Fruit fly (Drosophila melanogaster) whole organism, wandering third instar larva: Measurements from ENCODE around the gene hay.
A peak's percentile ranks its signal among the peaks of the same experiment; 100 is the strongest.

Experiments
- Abd-B ChIP-seq: fragments of >200 bp; optimal IDR thresholded peaks from 2 replicates; lab custom pipeline; 2017; ENCODE audit warnings: missing biosample characterization, missing genetic modification characterization
- CG32264 ChIP-seq: fragments of 200-800 bp; sonication (Bioruptor generic); optimal IDR thresholded peaks from 2 replicates; lab custom pipeline; 2016; ENCODE audit warnings: missing biosample characterization, missing genetic modification characterization
- CG9705 ChIP-seq: fragments of 200-800 bp; sonication (Bioruptor generic); optimal IDR thresholded peaks from 2 replicates; lab custom pipeline; 2018; ENCODE audit warnings: missing biosample characterization, mild to moderate bottlenecking, missing genetic modification characterization
- CrebA ChIP-seq: fragments of 200-800 bp; sonication (Bioruptor generic); optimal IDR thresholded peaks from 2 replicates; lab custom pipeline; 2016; ENCODE audit warnings: missing biosample characterization, mild to moderate bottlenecking, missing genetic modification characterization, borderline replicate concordance
- Dfd ChIP-seq: fragments of >200 bp; optimal IDR thresholded peaks from 2 replicates; lab custom pipeline; 2017; ENCODE audit warnings: missing biosample characterization, missing genetic modification characterization
- Dif ChIP-seq: fragments of 200-275, 200-300 bp; sonication (Bioruptor generic); optimal IDR thresholded peaks from 2 replicates; lab custom pipeline; 2018; ENCODE audit warnings: missing biosample characterization, missing genetic modification characterization; ENCODE audit not compliant: partially characterized antibody
- GATAd ChIP-seq: sonication (Bioruptor generic); optimal IDR thresholded peaks from 2 replicates; lab custom pipeline; 2016; ENCODE audit warnings: missing biosample characterization, missing genetic modification characterization
- HLH106 ChIP-seq: fragments of 200-800 bp; optimal IDR thresholded peaks from 3 replicates; lab custom pipeline; 2019; ENCODE audit warnings: missing biosample characterization, mild to moderate bottlenecking, missing genetic modification characterization, moderate library complexity
- Hnf4 ChIP-seq: fragments of 200-800 bp; sonication (Bioruptor generic); optimal IDR thresholded peaks from 2 replicates; lab custom pipeline; 2016; ENCODE audit warnings: missing biosample characterization, mild to moderate bottlenecking, missing genetic modification characterization
- Hr78 ChIP-seq: fragments of >200 bp; optimal IDR thresholded peaks from 2 replicates; lab custom pipeline; 2017; ENCODE audit warnings: missing biosample characterization, missing genetic modification characterization
- Hr83 ChIP-seq: fragments of 200-300 bp; sonication (Bioruptor generic); optimal IDR thresholded peaks from 2 replicates; lab custom pipeline; 2016; ENCODE audit warnings: missing biosample characterization, mild to moderate bottlenecking, missing genetic modification characterization, moderate library complexity; ENCODE audit not compliant: poor library complexity, severe bottlenecking
- Jra ChIP-seq: sonication (Bioruptor generic); optimal IDR thresholded peaks from 2 replicates; lab custom pipeline; 2016; ENCODE audit warnings: missing biosample characterization, missing genetic modification characterization
- Mio ChIP-seq: sonication (Bioruptor generic); optimal IDR thresholded peaks from 2 replicates; lab custom pipeline; 2016; ENCODE audit warnings: missing biosample characterization, missing genetic modification characterization
- Myc ChIP-seq: fragments of >200 bp; optimal IDR thresholded peaks from 2 replicates; lab custom pipeline; 2017
- N ChIP-seq: fragments of >200 bp; optimal IDR thresholded peaks from 2 replicates; lab custom pipeline; 2018; ENCODE audit warnings: missing biosample characterization, missing external identifiers, missing genetic modification characterization
- OdsH ChIP-seq: fragments of 200-800 bp; sonication (Bioruptor generic); optimal IDR thresholded peaks from 2 replicates; lab custom pipeline; 2016; ENCODE audit warnings: missing biosample characterization, mild to moderate bottlenecking, missing genetic modification characterization
- Rel ChIP-seq, 2 experiments: fragments of 200-800 bp; sonication (Bioruptor generic) in 1 of 2; optimal IDR thresholded peaks; 2 replicates in 1 of 2; 3 replicates in 1 of 2; lab custom pipeline; 2016 to 2019; ENCODE audit warnings: mild to moderate bottlenecking in 2 of 2, missing biosample characterization in 2 of 2, missing genetic modification characterization in 2 of 2, moderate library complexity in 1 of 2
- Sp1 ChIP-seq: fragments of 200-800 bp; sonication (Bioruptor generic); optimal IDR thresholded peaks from 3 replicates; lab custom pipeline; 2019; ENCODE audit warnings: missing biosample characterization, mild to moderate bottlenecking, missing genetic modification characterization, moderate library complexity
- Vsx2 ChIP-seq: fragments of 200-300, 225-300 bp; sonication (Bioruptor generic); optimal IDR thresholded peaks from 2 replicates; lab custom pipeline; 2018; ENCODE audit warnings: missing biosample characterization, missing genetic modification characterization; ENCODE audit not compliant: partially characterized antibody
- br ChIP-seq: fragments of 200-800 bp; sonication (Bioruptor generic); optimal IDR thresholded peaks from 2 replicates; lab custom pipeline; 2016; ENCODE audit warnings: missing biosample characterization, missing genetic modification characterization
- brk ChIP-seq: fragments of 200-800 bp; sonication (Bioruptor generic); optimal IDR thresholded peaks from 2 replicates; lab custom pipeline; 2016; ENCODE audit warnings: missing biosample characterization, mild to moderate bottlenecking, missing genetic modification characterization
- dl ChIP-seq, 2 experiments: fragments of 175-275, 200-275 bp in 1 of 2; fragments of 200-275 bp in 1 of 2; sonication (Bioruptor generic); optimal IDR thresholded peaks; lab custom pipeline; 2018; ENCODE audit warnings: mild to moderate bottlenecking in 2 of 2, missing biosample characterization in 2 of 2, missing genetic modification characterization in 2 of 2, moderate library complexity in 2 of 2; ENCODE audit not compliant: partially characterized antibody in 2 of 2, insufficient read depth in 1 of 2
- dmrt93B ChIP-seq: fragments of 200-800 bp; sonication (Bioruptor generic); optimal IDR thresholded peaks from 2 replicates; lab custom pipeline; 2018; ENCODE audit warnings: missing biosample characterization, mild to moderate bottlenecking, missing genetic modification characterization
- dsf ChIP-seq: sonication (Bioruptor generic); optimal IDR thresholded peaks from 2 replicates; lab custom pipeline; 2016; ENCODE audit warnings: missing biosample characterization, missing genetic modification characterization, borderline replicate concordance
- ey ChIP-seq: fragments of 200-800 bp; sonication (Bioruptor generic); optimal IDR thresholded peaks from 2 replicates; lab custom pipeline; 2016; ENCODE audit warnings: missing biosample characterization, missing genetic modification characterization
- foxo ChIP-seq, 2 experiments: fragments of 200-800 bp; sonication (Bioruptor generic); optimal IDR thresholded peaks; 2 replicates in 1 of 2; 3 replicates in 1 of 2; lab custom pipeline; 2016 to 2017; ENCODE audit warnings: missing biosample characterization in 2 of 2, missing genetic modification characterization in 2 of 2
- fru ChIP-seq: fragments of 200-800 bp; sonication (Bioruptor generic); optimal IDR thresholded peaks from 3 replicates; lab custom pipeline; 2016; ENCODE audit warnings: missing biosample characterization, mild to moderate bottlenecking, missing genetic modification characterization
- h ChIP-seq: fragments of 200-800 bp; sonication (Bioruptor generic); optimal IDR thresholded peaks from 3 replicates; lab custom pipeline; 2016; ENCODE audit warnings: missing biosample characterization, mild to moderate bottlenecking, missing genetic modification characterization
- jim ChIP-seq: fragments of 175-275, 200-325 bp; sonication (Bioruptor generic); optimal IDR thresholded peaks from 2 replicates; lab custom pipeline; 2016; ENCODE audit warnings: missing biosample characterization, mild to moderate bottlenecking, missing genetic modification characterization
- lola ChIP-seq: fragments of >200 bp; optimal IDR thresholded peaks from 2 replicates; lab custom pipeline; 2017; ENCODE audit warnings: missing biosample characterization, missing genetic modification characterization
- pan ChIP-seq: fragments of >200 bp; optimal IDR thresholded peaks from 2 replicates; lab custom pipeline; 2017
- psq ChIP-seq: fragments of 200-800 bp; sonication (Bioruptor generic); optimal IDR thresholded peaks from 3 replicates; lab custom pipeline; 2017; ENCODE audit warnings: missing biosample characterization, mild to moderate bottlenecking, missing genetic modification characterization, moderate library complexity
- rgr ChIP-seq: fragments of 200-800 bp; sonication (Bioruptor generic); optimal IDR thresholded peaks from 3 replicates; lab custom pipeline; 2016; ENCODE audit warnings: missing biosample characterization, mild to moderate bottlenecking, missing genetic modification characterization
- sage ChIP-seq: fragments of 200-800 bp; sonication (Bioruptor generic); optimal IDR thresholded peaks from 2 replicates; lab custom pipeline; 2016; ENCODE audit warnings: missing biosample characterization, mild to moderate bottlenecking, missing genetic modification characterization
- sv ChIP-seq: fragments of 200-800 bp; sonication (Bioruptor generic); optimal IDR thresholded peaks from 3 replicates; lab custom pipeline; 2016; ENCODE audit warnings: missing biosample characterization, missing genetic modification characterization
- tai ChIP-seq: sonication (Bioruptor generic); optimal IDR thresholded peaks from 2 replicates; lab custom pipeline; 2016; ENCODE audit warnings: missing biosample characterization, missing genetic modification characterization
- usp ChIP-seq: fragments of >200 bp; optimal IDR thresholded peaks from 2 replicates; lab custom pipeline; 2017; ENCODE audit warnings: missing biosample characterization, missing genetic modification characterization
- woc ChIP-seq: sonication (Bioruptor generic); optimal IDR thresholded peaks from 2 replicates; lab custom pipeline; 2016; ENCODE audit warnings: missing biosample characterization, mild to moderate bottlenecking, missing genetic modification characterization

Gene hay

DNA sequence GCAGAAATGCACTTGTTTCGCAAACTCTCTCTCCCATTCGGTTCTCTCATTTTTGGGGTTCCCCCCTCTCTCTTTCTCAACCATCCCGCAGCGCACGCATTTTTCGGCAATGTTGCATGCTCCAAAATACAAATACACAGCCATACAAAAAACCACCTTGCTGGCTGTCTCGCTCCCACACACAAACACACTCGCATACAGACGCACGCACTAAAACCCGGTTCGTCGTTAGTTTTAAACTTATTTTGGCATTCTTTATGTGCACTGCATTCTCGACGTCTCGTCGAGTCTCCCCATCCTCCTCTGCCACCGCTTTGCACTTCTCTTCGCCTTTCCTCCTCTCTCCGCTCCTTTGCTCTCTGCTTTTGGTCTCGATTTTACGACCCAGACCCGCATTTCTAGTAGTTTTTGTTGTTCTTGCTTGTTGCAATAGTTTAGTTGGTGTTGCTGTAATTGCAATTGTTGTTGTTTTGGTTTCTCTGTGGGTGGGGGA lies 35.7 kb downstream of the hay start:
- TF ChIP-seq Dfd (GFP tag; lab: Kevin White, UChicago) (no peak), woc (GFP tag; lab: Kevin White, UChicago) (no peak), Dif (GFP tag; lab: Kevin White, UChicago) (peak; percentile 68), Hnf4 (GFP tag; lab: Kevin White, UChicago) (no peak), psq (GFP tag; lab: Kevin White, UChicago) (peak; percentile 95), CrebA (GFP tag; lab: Kevin White, UChicago) (no peak), fru (no peak), pan (lab: Kevin White, UChicago) (no peak), Rel (GFP tag; optimal IDR thresholded peaks at IDR 0.05; lab: Kevin White, UChicago) (no peak), Rel (tag; optimal IDR thresholded peaks at IDR 0.05; lab: Kevin White, UChicago) (peak; percentile 93), CG32264 (GFP tag; lab: Kevin White, UChicago) (no peak), sv (GFP tag; lab: Kevin White, UChicago) (no peak), N (GFP tag; lab: Kevin White, UChicago) (no peak), lola (GFP tag; lab: Kevin White, UChicago) (no peak), GATAd (GFP tag; lab: Kevin White, UChicago) (no peak), Hr83 (no peak), foxo (GFP tag; optimal IDR thresholded peaks at IDR 0.05; lab: Kevin White, UChicago) (no peak), Hr78 (GFP tag; lab: Kevin White, UChicago) (no peak), dmrt93B (GFP tag; lab: Kevin White, UChicago) (no peak)

DNA sequence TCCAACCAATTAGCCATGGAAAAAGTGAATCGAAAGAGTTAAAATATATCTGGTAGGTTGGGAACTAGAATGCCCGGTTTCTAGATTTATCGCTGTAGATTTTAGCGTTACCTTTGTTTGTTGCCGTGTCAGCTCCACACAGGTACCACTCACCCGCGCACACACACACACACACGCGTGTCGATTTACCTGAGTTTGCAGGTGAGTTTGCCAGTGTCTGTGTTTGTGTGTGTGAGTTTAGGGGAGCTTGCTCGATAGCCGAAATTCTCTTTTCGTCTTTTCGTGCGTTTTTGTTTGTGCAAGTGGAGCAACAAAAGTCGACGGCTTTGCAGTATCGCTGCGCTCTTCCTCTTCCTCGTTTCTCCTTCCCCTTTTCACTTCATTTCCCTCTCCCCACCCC lies 36.5 kb downstream of the hay start:
- peak; percentile 14 for TF ChIP-seq fru
- TF ChIP-seq rgr (GFP tag; lab: Kevin White, UChicago), result no peak
- TF ChIP-seq Vsx2 (GFP tag; lab: Kevin White, UChicago), result no peak
- no peak for TF ChIP-seq Mio (GFP tag; lab: Kevin White, UChicago)
- TF ChIP-seq sv (GFP tag; lab: Kevin White, UChicago), result no peak
- no peak for TF ChIP-seq Hr78 (GFP tag; lab: Kevin White, UChicago)
- TF ChIP-seq ey (GFP tag; lab: Kevin White, UChicago), result no peak
- TF ChIP-seq dl (GFP tag; optimal IDR thresholded peaks at IDR 0.05; lab: Kevin White, UChicago; ENCODE audit: insufficient read depth in 1 of 2, partially characterized antibody in 2 of 2), result no peak
- TF ChIP-seq CG32264 (GFP tag; lab: Kevin White, UChicago), result no peak
- no peak for TF ChIP-seq br (GFP tag; lab: Kevin White, UChicago)
- no peak for TF ChIP-seq GATAd (GFP tag; lab: Kevin White, UChicago)
- no peak for TF ChIP-seq tai (GFP tag; lab: Kevin White, UChicago)
- no peak for TF ChIP-seq usp
- peak; percentile 29 for TF ChIP-seq psq (GFP tag; lab: Kevin White, UChicago)
- TF ChIP-seq OdsH, result peak; percentile 15
- no peak for TF ChIP-seq Abd-B (GFP tag; lab: Kevin White, UChicago)
- TF ChIP-seq Myc, result no peak
- no peak for TF ChIP-seq sage (GFP tag; lab: Kevin White, UChicago)
- TF ChIP-seq Dfd (GFP tag; lab: Kevin White, UChicago), result peak; percentile 38
- TF ChIP-seq CG9705 (GFP tag; lab: Kevin White, UChicago), result no peak
- TF ChIP-seq dsf, result no peak
- no peak for TF ChIP-seq dmrt93B (GFP tag; lab: Kevin White, UChicago)
- no peak for TF ChIP-seq Sp1 (GFP tag; lab: Kevin White, UChicago)
- no peak for TF ChIP-seq Hnf4 (GFP tag; lab: Kevin White, UChicago)
- TF ChIP-seq pan (lab: Kevin White, UChicago), result no peak
- TF ChIP-seq Hr83, result peak; percentile 34
- peak; percentile 8 for TF ChIP-seq Jra (GFP tag; lab: Kevin White, UChicago)
- peak; percentile 22 for TF ChIP-seq h (GFP tag; lab: Kevin White, UChicago)
- TF ChIP-seq CrebA (GFP tag; lab: Kevin White, UChicago), result no peak
- no peak for TF ChIP-seq lola (GFP tag; lab: Kevin White, UChicago)
- TF ChIP-seq woc (GFP tag; lab: Kevin White, UChicago), result no peak
- no peak for TF ChIP-seq brk (GFP tag; lab: Kevin White, UChicago)
- no peak for TF ChIP-seq N (GFP tag; lab: Kevin White, UChicago)
- no peak for TF ChIP-seq Rel (GFP tag; optimal IDR thresholded peaks at IDR 0.05; lab: Kevin White, UChicago)
- peak; percentile 49 for TF ChIP-seq Rel (tag; optimal IDR thresholded peaks at IDR 0.05; lab: Kevin White, UChicago)
- TF ChIP-seq HLH106, result no peak
- TF ChIP-seq Dif (GFP tag; lab: Kevin White, UChicago), result peak; percentile 15
- TF ChIP-seq foxo (GFP tag; optimal IDR thresholded peaks at IDR 0.05; lab: Kevin White, UChicago), result no peak
- no peak for TF ChIP-seq jim
